Fruit fly (Drosophila melanogaster): ENCODE data around the gene mdlc.

- TF ChIP-seq psq (optimal IDR thresholded peaks at IDR 0.05) = peak; percentile 48
- no peak for TF ChIP-seq CG8478 (optimal IDR thresholded peaks at IDR 0.05)
- no peak for TF ChIP-seq EcR (GFP tag; optimal IDR thresholded peaks at IDR 0.05)
- no peak for TF ChIP-seq pan (optimal IDR thresholded peaks at IDR 0.05)
- TF ChIP-seq usp (GFP tag; optimal IDR thresholded peaks at IDR 0.05) = no peak
These were observed 49.0 kb upstream of the mdlc start, which contains the start of the genes Hs6st and MED25 for dm6 chr3R:20008372-20009051.
